Worm (Caenorhabditis elegans): ENCODE results near the gene K06B4.15.
"Not testable (repeated sequence)": the region's sequence is repeated elsewhere in the genome, so short reads cannot be mapped to it uniquely, and the experiment has no call there.

ce11 chrV:15643192-15643591 is 27.0 kb upstream of the K06B4.15 start, which contains the start of gene C55A1.4:
- TF ChIP-seq cog-1 (tag; optimal IDR thresholded peaks at IDR 0.05); flt-1 (GFP tag; IDR thresholded peaks at IDR 0.05); T22C8.4 (GFP tag; IDR thresholded peaks at IDR 0.05); med-1 (GFP tag; optimal IDR thresholded peaks at IDR 0.05; ENCODE audit: insufficient read depth): not testable (repeated sequence)

Measured in whole organism, midembryonic.